Worm (Caenorhabditis elegans): ENCODE data around the gene fem-2.

ce11 chrIII:631421-631820, 3.0 kb downstream of the fem-2 start, which contains the start of gene T19C3.6:
- TF ChIP-seq B0310.2 (tag; optimal IDR thresholded peaks at IDR 0.05) (no peak), ama-1 (optimal IDR thresholded peaks at IDR 0.05) (no peak), flt-1 (GFP tag; IDR thresholded peaks at IDR 0.05) (no peak), F13C5.2 (tag; optimal IDR thresholded peaks at IDR 0.05) (no peak), ceh-36 (tag; optimal IDR thresholded peaks at IDR 0.05) (no peak), aly-1 (tag; optimal IDR thresholded peaks at IDR 0.05) (no peak), pes-1 (GFP tag; IDR thresholded peaks at IDR 0.05) (no peak), tbx-37 (GFP tag; conservative IDR thresholded peaks at IDR 0.05) (no peak), ceh-13 (GFP tag; optimal IDR thresholded peaks at IDR 0.05) (no peak), tbx-11 (GFP tag; IDR thresholded peaks at IDR 0.05) (no peak), sea-1 (GFP tag; conservative IDR thresholded peaks at IDR 0.05) (no peak), hnd-1 (tag; optimal IDR thresholded peaks at IDR 0.05) (no peak), hmbx-1 (tag; optimal IDR thresholded peaks at IDR 0.05) (no peak), ets-7 (tag; optimal IDR thresholded peaks at IDR 0.05) (no peak)

Data from whole organism, early embryonic.